Fruit fly (Drosophila melanogaster) whole organism, embryonic: ENCODE results near the gene CG15461.

ENCODE experiments used
- CG10565 ChIP-seq: fragments of 200-800 bp; sonication (Bioruptor generic); optimal IDR thresholded peaks from 3 replicates; lab custom pipeline; 2016; ENCODE audit warnings: missing biosample characterization, mild to moderate bottlenecking, missing genetic modification characterization
- CG11456 ChIP-seq: fragments of 200-800 bp; sonication (Bioruptor generic); IDR thresholded peaks from 3 replicates; pipeline ENCODE4 v1.3.6; 2022; ENCODE audit warnings: missing biosample characterization, missing genetic modification characterization
- CG11723 ChIP-seq: fragments of 200-800 bp; sonication (Bioruptor generic); optimal IDR thresholded peaks from 2 replicates; lab custom pipeline; 2017; ENCODE audit warnings: missing biosample characterization, mild to moderate bottlenecking, missing genetic modification characterization
- CG12219 ChIP-seq: fragments of 200-800 bp; sonication (Bioruptor generic); optimal IDR thresholded peaks from 3 replicates; lab custom pipeline; 2018; ENCODE audit warnings: missing biosample characterization, mild to moderate bottlenecking, missing genetic modification characterization
- CG2889 ChIP-seq: fragments of 200-800 bp; sonication (Bioruptor generic); IDR thresholded peaks from 3 replicates; pipeline ENCODE4 v1.3.6; 2022; ENCODE audit warnings: missing biosample characterization, missing genetic modification characterization
- CG3065 ChIP-seq: fragments of 200-800 bp; sonication (Bioruptor generic); optimal IDR thresholded peaks from 2 replicates; lab custom pipeline; 2016; ENCODE audit warnings: missing biosample characterization, missing genetic modification characterization
- CG34376 ChIP-seq: fragments of 200-800 bp; sonication (Bioruptor generic); optimal IDR thresholded peaks from 2 replicates; lab custom pipeline; 2018; ENCODE audit warnings: missing biosample characterization, mild to moderate bottlenecking, missing genetic modification characterization
- CG3995 ChIP-seq: fragments of 200-800 bp; sonication (Bioruptor generic); optimal IDR thresholded peaks from 3 replicates; lab custom pipeline; 2016; ENCODE audit warnings: missing biosample characterization, missing genetic modification characterization
- CG4820 ChIP-seq: fragments of 200-800 bp; sonication (Bioruptor generic); optimal IDR thresholded peaks from 3 replicates; lab custom pipeline; 2016; ENCODE audit warnings: missing biosample characterization, missing genetic modification characterization
- CG6254 ChIP-seq: fragments of 200-800 bp; sonication (Bioruptor generic); optimal IDR thresholded peaks from 3 replicates; lab custom pipeline; 2017; ENCODE audit warnings: mild to moderate bottlenecking, missing biosample characterization, missing genetic modification reagents, missing genetic modification characterization
- CG7963 ChIP-seq: fragments of 200-800 bp; sonication (Bioruptor generic); IDR thresholded peaks from 3 replicates; pipeline ENCODE4 v1.3.6; 2022; ENCODE audit warnings: missing biosample characterization, missing genetic modification characterization; ENCODE audit not compliant: partially characterized antibody
- CG9609 ChIP-seq: fragments of 200-800 bp; sonication (Bioruptor generic); optimal IDR thresholded peaks from 3 replicates; lab custom pipeline; 2016; ENCODE audit warnings: missing biosample characterization, missing genetic modification characterization
- CG9797 ChIP-seq: fragments of 200-800 bp; sonication (Bioruptor generic); optimal IDR thresholded peaks from 3 replicates; lab custom pipeline; 2018; ENCODE audit warnings: missing biosample characterization, mild to moderate bottlenecking, missing genetic modification characterization
- CkIIα-i1 ChIP-seq: fragments of 200-800 bp; sonication (Bioruptor generic); IDR thresholded peaks from 2 replicates; pipeline ENCODE4 v1.3.6; 2022; ENCODE audit warnings: missing biosample characterization, missing genetic modification characterization
- Dfd ChIP-seq, 2 experiments: fragments of >200 bp; optimal IDR thresholded peaks; 2 replicates each; lab custom pipeline; 2017; ENCODE audit warnings: missing biosample characterization in 2 of 2, missing genetic modification characterization in 2 of 2
- E2f1 ChIP-seq: fragments of 200-800 bp; sonication (Bioruptor generic); IDR thresholded peaks from 2 replicates; pipeline ENCODE4 v1.3.6; 2022; ENCODE audit warnings: missing biosample characterization, missing genetic modification characterization
- Fer2 ChIP-seq: fragments of 200-800 bp; sonication (Bioruptor generic); optimal IDR thresholded peaks from 2 replicates; lab custom pipeline; 2018; ENCODE audit warnings: missing biosample characterization, mild to moderate bottlenecking, missing genetic modification characterization, moderate library complexity
- HLH4C ChIP-seq: fragments of 200-800 bp; sonication (Bioruptor generic); IDR thresholded peaks from 3 replicates; pipeline ENCODE4 v1.3.6; 2022; ENCODE audit warnings: missing biosample characterization, missing genetic modification characterization; ENCODE audit not compliant: partially characterized antibody
- HLHmδ ChIP-seq: fragments of 200-800 bp; sonication (Bioruptor generic); optimal IDR thresholded peaks from 2 replicates; lab custom pipeline; 2018; ENCODE audit warnings: missing biosample characterization, mild to moderate bottlenecking, missing genetic modification characterization, moderate library complexity
- Hr3 ChIP-seq: fragments of 200-800 bp; sonication (Bioruptor generic); optimal IDR thresholded peaks from 3 replicates; lab custom pipeline; 2016; ENCODE audit warnings: missing biosample characterization, missing genetic modification characterization
- Hr51 ChIP-seq, 2 experiments: fragments of 200-800 bp; sonication (Bioruptor generic); optimal IDR thresholded peaks; 2 replicates in 1 of 2; 3 replicates in 1 of 2; lab custom pipeline; 2016 to 2018; ENCODE audit warnings: missing biosample characterization in 2 of 2, missing genetic modification characterization in 2 of 2, mild to moderate bottlenecking in 1 of 2, moderate library complexity in 1 of 2
- Lim3 ChIP-seq: fragments of 200-800 bp; sonication (Bioruptor generic); IDR thresholded peaks from 2 replicates; pipeline ENCODE4 v1.3.6; 2022; ENCODE audit warnings: missing biosample characterization, missing genetic modification characterization
- PHDP ChIP-seq: fragments of 200-800 bp; sonication (Bioruptor generic); optimal IDR thresholded peaks from 3 replicates; lab custom pipeline; 2018; ENCODE audit warnings: missing biosample characterization, mild to moderate bottlenecking, missing genetic modification characterization, moderate library complexity
- Pdp1 ChIP-seq, 2 experiments: fragments of 200-800 bp; sonication (Bioruptor generic); optimal IDR thresholded peaks; 3 replicates each; lab custom pipeline; 2016; ENCODE audit warnings: missing biosample characterization in 2 of 2, missing genetic modification characterization in 2 of 2, mild to moderate bottlenecking in 1 of 2, moderate library complexity in 1 of 2
- Poxn ChIP-seq: fragments of 200-800 bp; sonication (Bioruptor generic); IDR thresholded peaks from 2 replicates; pipeline ENCODE4 v1.3.6; 2022; ENCODE audit warnings: missing biosample characterization, missing genetic modification characterization
- Six4 ChIP-seq: fragments of 200-800 bp; sonication (Bioruptor generic); optimal IDR thresholded peaks from 2 replicates; lab custom pipeline; 2016; ENCODE audit warnings: missing biosample characterization, missing genetic modification characterization
- Tbp ChIP-seq: fragments of >200 bp; optimal IDR thresholded peaks from 2 replicates; lab custom pipeline; 2018; ENCODE audit warnings: missing biosample characterization, missing genetic modification characterization
- YL-1 ChIP-seq: fragments of 200-800 bp; sonication (Bioruptor generic); optimal IDR thresholded peaks from 3 replicates; lab custom pipeline; 2017; ENCODE audit warnings: missing biosample characterization, mild to moderate bottlenecking, missing genetic modification characterization
- bcd ChIP-seq: fragments of 200-800 bp; sonication (Bioruptor generic); optimal IDR thresholded peaks from 2 replicates; lab custom pipeline; 2017; ENCODE audit warnings: missing biosample characterization, mild to moderate bottlenecking, missing genetic modification characterization
- corto ChIP-seq: fragments of 200-800 bp; sonication (Bioruptor generic); optimal IDR thresholded peaks from 2 replicates; lab custom pipeline; 2016; ENCODE audit warnings: missing biosample characterization, mild to moderate bottlenecking, missing genetic modification characterization, moderate library complexity
- dm ChIP-seq: fragments of 200-800 bp; sonication (Bioruptor generic); optimal IDR thresholded peaks from 3 replicates; lab custom pipeline; 2016; ENCODE audit warnings: missing biosample characterization, missing genetic modification characterization
- dysf ChIP-seq: fragments of 200-800 bp; sonication (Bioruptor generic); IDR thresholded peaks from 3 replicates; pipeline ENCODE4 v1.3.6; 2022; ENCODE audit warnings: missing biosample characterization, missing genetic modification characterization
- ems ChIP-seq: fragments of 200-800 bp; sonication (Bioruptor generic); optimal IDR thresholded peaks from 3 replicates; lab custom pipeline; 2016; ENCODE audit warnings: missing biosample characterization, missing genetic modification characterization
- ewg ChIP-seq: fragments of 200-800 bp; sonication (Bioruptor generic); optimal IDR thresholded peaks from 3 replicates; lab custom pipeline; 2017; ENCODE audit warnings: mild to moderate bottlenecking, missing biosample characterization, missing genetic modification reagents, missing genetic modification characterization
- gro ChIP-seq: fragments of 200-800 bp; sonication (Bioruptor generic); optimal IDR thresholded peaks from 2 replicates; lab custom pipeline; 2016; ENCODE audit warnings: missing biosample characterization, missing genetic modification characterization
- gsb ChIP-seq: fragments of 200-800 bp; sonication (Bioruptor generic); IDR thresholded peaks from 2 replicates; pipeline ENCODE4 v1.3.6; 2022; ENCODE audit warnings: missing biosample characterization, missing genetic modification characterization
- klu ChIP-seq: fragments of 200-800 bp; sonication (Bioruptor generic); IDR thresholded peaks from 2 replicates; pipeline ENCODE4 v1.3.6; 2022; ENCODE audit warnings: missing biosample characterization, missing genetic modification characterization
- lab ChIP-seq: fragments of 200-800 bp; sonication (Bioruptor generic); optimal IDR thresholded peaks from 3 replicates; lab custom pipeline; 2017; ENCODE audit warnings: missing biosample characterization, missing genetic modification characterization, mild to moderate bottlenecking, moderate library complexity, missing genetic modification reagents
- lov ChIP-seq, 2 experiments: fragments of 200-800 bp in 1 of 2; fragments of >200 bp in 1 of 2; sonication (Bioruptor generic) in 1 of 2; IDR thresholded peaks in 1 of 2; optimal IDR thresholded peaks in 1 of 2; 2 replicates in 1 of 2; 3 replicates in 1 of 2; pipeline versions ENCODE4 v1.3.6 to Lab custom; 2017 to 2022; ENCODE audit warnings: missing biosample characterization in 1 of 2, missing genetic modification characterization in 1 of 2
- mam ChIP-seq: fragments of 200-800 bp; sonication (Bioruptor generic); optimal IDR thresholded peaks from 3 replicates; lab custom pipeline; 2016; ENCODE audit warnings: missing biosample characterization, missing genetic modification characterization
- salm ChIP-seq: fragments of 200-800 bp; sonication (Bioruptor generic); optimal IDR thresholded peaks from 2 replicates; lab custom pipeline; 2018; ENCODE audit warnings: missing biosample characterization, mild to moderate bottlenecking, missing genetic modification characterization
- sc ChIP-seq, 3 experiments: fragments of >200 bp in 2 of 3; fragments of 200-800 bp in 1 of 3; sonication (Bioruptor generic) in 1 of 3; optimal IDR thresholded peaks; 2 replicates in 2 of 3; 3 replicates in 1 of 3; lab custom pipeline; 2017; ENCODE audit warnings: mild to moderate bottlenecking in 1 of 3, missing biosample characterization in 1 of 3, missing genetic modification characterization in 1 of 3, missing genetic modification reagents in 1 of 3
- slbo ChIP-seq: fragments of 200-800 bp; sonication (Bioruptor generic); IDR thresholded peaks from 2 replicates; pipeline ENCODE4 v1.3.6; 2022; ENCODE audit warnings: missing biosample characterization, missing genetic modification characterization
- stwl ChIP-seq: fragments of 200-800 bp; sonication (Bioruptor generic); optimal IDR thresholded peaks from 3 replicates; lab custom pipeline; 2018; ENCODE audit warnings: missing biosample characterization, mild to moderate bottlenecking, missing genetic modification characterization, moderate library complexity
- tap ChIP-seq: fragments of 200-800 bp; optimal IDR thresholded peaks from 3 replicates; lab custom pipeline; 2019; ENCODE audit warnings: missing biosample characterization, mild to moderate bottlenecking, missing genetic modification characterization, moderate library complexity
- tll ChIP-seq, 2 experiments: fragments of 200-800 bp in 1 of 2; fragments of >200 bp in 1 of 2; sonication (Bioruptor generic) in 1 of 2; optimal IDR thresholded peaks; 2 replicates each; lab custom pipeline; 2017 to 2019; ENCODE audit warnings: missing biosample characterization in 2 of 2, missing genetic modification characterization in 2 of 2, mild to moderate bottlenecking in 1 of 2, moderate library complexity in 1 of 2
- usp ChIP-seq: fragments of >200 bp; optimal IDR thresholded peaks from 2 replicates; lab custom pipeline; 2017; ENCODE audit warnings: missing biosample characterization, missing genetic modification characterization
- wek ChIP-seq: fragments of 200-800 bp; sonication (Bioruptor generic); optimal IDR thresholded peaks from 3 replicates; lab custom pipeline; 2018; ENCODE audit warnings: missing biosample characterization, mild to moderate bottlenecking, missing genetic modification characterization, moderate library complexity
- yki ChIP-seq: fragments of >200 bp; optimal IDR thresholded peaks from 3 replicates; lab custom pipeline; 2018

The CG15461 gene

dm6 chrX:20480382-20480781 is 5.6 kb upstream of the CG15461 start (continued):
- TF ChIP-seq CG3065 (GFP tag; lab: Kevin White, UChicago) (no peak), Dfd (GFP tag; optimal IDR thresholded peaks at IDR 0.05; lab: Kevin White, UChicago) (no peak), YL-1 (no peak), HLH4C (GFP tag; lab: Robert Waterston, UW) (no peak), Fer2 (no peak), CG7963 (GFP tag; lab: Robert Waterston, UW) (no peak), salm (tag; lab: Kevin White, UChicago) (peak; percentile 26), CG3995 (GFP tag; lab: Kevin White, UChicago) (peak; percentile 2), mam (GFP tag; lab: Kevin White, UChicago) (peak; percentile 77), dysf (GFP tag; lab: Robert Waterston, UW) (peak; percentile 60; the same call in 2 of the 3 replicates), klu (no peak), CkIIα-i1 (GFP tag; lab: Robert Waterston, UW) (no peak), gro (GFP tag; lab: Kevin White, UChicago) (peak; percentile 71), slbo (GFP tag; lab: Robert Waterston, UW) (peak; percentile 79), CG34376 (GFP tag; lab: Kevin White, UChicago) (no peak), Six4 (GFP tag; lab: Kevin White, UChicago) (peak; percentile 72), E2f1 (peak; percentile 65), CG2889 (no peak), usp (GFP tag; lab: Kevin White, UChicago) (no peak), CG12219 (GFP tag; lab: Kevin White, UChicago) (peak; percentile 70), ewg (GFP tag; lab: Kevin White, UChicago) (peak; percentile 48), wek (GFP tag; lab: Kevin White, UChicago) (peak; percentile 19), bcd (GFP tag; lab: Kevin White, UChicago) (peak; percentile 66), sc (optimal IDR thresholded peaks at IDR 0.05; lab: Kevin White, UChicago) (no peak), sc (GFP tag; optimal IDR thresholded peaks at IDR 0.05; lab: Kevin White, UChicago) (peak; percentile 42), Tbp (GFP tag; lab: Kevin White, UChicago) (no peak), stwl (tag; lab: Kevin White, UChicago) (no peak), CG9797 (GFP tag; lab: Kevin White, UChicago) (no peak), tll (GFP tag; optimal IDR thresholded peaks at IDR 0.05; lab: Kevin White, UChicago) (no peak), CG6254 (peak; percentile 48), Hr3 (GFP tag; lab: Kevin White, UChicago) (peak; percentile 63), CG9609 (GFP tag; lab: Kevin White, UChicago) (peak; percentile 79), ems (GFP tag; lab: Kevin White, UChicago) (peak; percentile 73), Hr51 (GFP tag; optimal IDR thresholded peaks at IDR 0.05; lab: Kevin White, UChicago) (peak; percentile 59 to 83), CG4820 (GFP tag; lab: Kevin White, UChicago) (peak; percentile 69), HLHmδ (no peak), Lim3 (GFP tag; lab: Robert Waterston, UW) (no peak), lov (optimal IDR thresholded peaks at IDR 0.05; lab: Kevin White, UChicago) (no peak), lov (GFP tag; IDR thresholded peaks at IDR 0.05; lab: Robert Waterston, UW) (0 out of 3 replicates have a peak, but pooled peaks have one; percentile 10), yki (no peak), lab (GFP tag; lab: Kevin White, UChicago) (peak; percentile 79), gsb (GFP tag; lab: Robert Waterston, UW) (0 out of 2 replicates have a peak, but pooled peaks have one; percentile 31), tap (tag; lab: Kevin White, UChicago) (no peak), Pdp1 (GFP tag; optimal IDR thresholded peaks at IDR 0.05; lab: Kevin White, UChicago) (peak in 1 of 2 experiments; percentile 67), corto (peak; percentile 43), CG10565 (peak; percentile 35), PHDP (tag; lab: Kevin White, UChicago) (no peak), dm (GFP tag; lab: Kevin White, UChicago) (peak; percentile 33), CG11456 (GFP tag; lab: Robert Waterston, UW) (0 out of 3 replicates have a peak, but pooled peaks have one; percentile 43), CG11723 (GFP tag; lab: Kevin White, UChicago) (no peak), Poxn (GFP tag; lab: Robert Waterston, UW) (no peak)
